Worm (Caenorhabditis elegans): ENCODE measurements around the gene F10E9.11.
A peak's percentile ranks its signal among the peaks of the same experiment; 100 is the strongest.

F10E9.11 gene

ce11 chrIII:8319100-8319499 is at the start of gene F10E9.11:
TSS of gene F10E9.11 (minus strand) at chrIII:8319260.
- TF ChIP-seq ztf-25 (GFP tag; IDR thresholded peaks at IDR 0.05) (0 out of 2 replicates have a peak, but pooled peaks have one; percentile 55), B0261.1 (tag; optimal IDR thresholded peaks at IDR 0.05) (no peak), attf-3 (GFP tag; conservative IDR thresholded peaks at IDR 0.05) (peak; percentile 73), nhr-90 (tag; optimal IDR thresholded peaks at IDR 0.05) (no peak), attf-6 (GFP tag; IDR thresholded peaks at IDR 0.05) (no peak), madf-8 (GFP tag; conservative IDR thresholded peaks at IDR 0.05) (peak; percentile 69), rcor-1 (GFP tag; IDR thresholded peaks at IDR 0.05) (peak; percentile 82), nhr-80 (tag; optimal IDR thresholded peaks at IDR 0.05) (no peak), somi-1 (GFP tag; optimal IDR thresholded peaks at IDR 0.05) (no peak), nhr-120 (GFP tag; IDR thresholded peaks at IDR 0.05) (no peak), sdz-38 (tag; optimal IDR thresholded peaks at IDR 0.05) (no peak), unc-62 (GFP tag; optimal IDR thresholded peaks at IDR 0.05) (no peak), Y53G8AR.9 (GFP tag; conservative IDR thresholded peaks at IDR 0.05) (peak; percentile 62; the same call in 1 of the 2 replicates), K11D2.4 (GFP tag; IDR thresholded peaks at IDR 0.05) (peak; percentile 58; the same call in 1 of the 2 replicates), dpff-1 (tag; optimal IDR thresholded peaks at IDR 0.05) (no peak), tlf-1 (GFP tag; optimal IDR thresholded peaks at IDR 0.05) (peak; percentile 28), nfyb-1 (GFP tag; IDR thresholded peaks at IDR 0.05) (peak; percentile 64), attf-5 (GFP tag; optimal IDR thresholded peaks at IDR 0.05) (peak; percentile 67), aptf-3 (GFP tag; IDR thresholded peaks at IDR 0.05) (no peak), xnd-1 (tag; optimal IDR thresholded peaks at IDR 0.05) (peak; percentile 32), madf-3 (GFP tag; IDR thresholded peaks at IDR 0.05) (peak; percentile 85; the same call in 1 of the 2 replicates), ceh-27 (GFP tag; optimal IDR thresholded peaks at IDR 0.05) (peak; percentile 95), hmg-20 (GFP tag; IDR thresholded peaks at IDR 0.05) (peak; percentile 44; the same call in 1 of the 2 replicates), efl-1 (GFP tag; optimal IDR thresholded peaks at IDR 0.05) (peak; percentile 90), akir-1 (GFP tag; optimal IDR thresholded peaks at IDR 0.05) (peak; percentile 75), T26A5.8 (tag; optimal IDR thresholded peaks at IDR 0.05) (no peak), ceh-40 (GFP tag; IDR thresholded peaks at IDR 0.05) (0 out of 2 replicates have a peak, but pooled peaks have one; percentile 43), D2030.7 (GFP tag; IDR thresholded peaks at IDR 0.05) (peak; percentile 70), ceh-91 (GFP tag; IDR thresholded peaks at IDR 0.05) (0 out of 2 replicates have a peak, but pooled peaks have one; percentile 55), aptf-2 (GFP tag; conservative IDR thresholded peaks at IDR 0.05) (0 out of 2 replicates have a peak, but pooled peaks have one; percentile 37), F55B11.4 (tag; optimal IDR thresholded peaks at IDR 0.05; ENCODE audit: borderline replicate concordance, insufficient read depth) (no peak), sea-2 (GFP tag; IDR thresholded peaks at IDR 0.05) (no peak), chd-7 (tag; optimal IDR thresholded peaks at IDR 0.05) (peak; percentile 36), F49E8.2 (tag; optimal IDR thresholded peaks at IDR 0.05; ENCODE audit: insufficient read depth) (peak; percentile 13), him-1 (tag; optimal IDR thresholded peaks at IDR 0.05) (peak; percentile 63), Y67H2A.10 (GFP tag; conservative IDR thresholded peaks at IDR 0.05) (no peak; the same call in 1 of the 2 replicates), ama-1 (optimal IDR thresholded peaks at IDR 0.05) (no peak), ama-1 (GFP tag; optimal IDR thresholded peaks at IDR 0.05) (no peak), let-607 (tag; optimal IDR thresholded peaks at IDR 0.05) (peak in 1 of 2 experiments; percentile 33), Y79H2A.3 (GFP tag; conservative IDR thresholded peaks at IDR 0.05) (no peak), lin-35 (GFP tag; optimal IDR thresholded peaks at IDR 0.05) (peak; percentile 11 to 68 (median 28)), K12H6.12 (tag; optimal IDR thresholded peaks at IDR 0.05) (peak; percentile 57), ztf-28 (GFP tag; IDR thresholded peaks at IDR 0.05) (no peak), snpc-3.4 (tag; optimal IDR thresholded peaks at IDR 0.05) (no peak), nfya-1 (tag; optimal IDR thresholded peaks at IDR 0.05; ENCODE audit: borderline replicate concordance, insufficient read depth) (no peak), let-526 (GFP tag; IDR thresholded peaks at IDR 0.05) (peak; percentile 81), egl-18 (GFP tag; IDR thresholded peaks at IDR 0.05) (no peak), rpc-1 (optimal IDR thresholded peaks at IDR 0.05) (no peak), rpc-1 (tag; optimal IDR thresholded peaks at IDR 0.05) (no peak)

Measured in whole organism, young adult.